Worm (Caenorhabditis elegans): Measurements from ENCODE around the gene frpr-18.

DNA sequence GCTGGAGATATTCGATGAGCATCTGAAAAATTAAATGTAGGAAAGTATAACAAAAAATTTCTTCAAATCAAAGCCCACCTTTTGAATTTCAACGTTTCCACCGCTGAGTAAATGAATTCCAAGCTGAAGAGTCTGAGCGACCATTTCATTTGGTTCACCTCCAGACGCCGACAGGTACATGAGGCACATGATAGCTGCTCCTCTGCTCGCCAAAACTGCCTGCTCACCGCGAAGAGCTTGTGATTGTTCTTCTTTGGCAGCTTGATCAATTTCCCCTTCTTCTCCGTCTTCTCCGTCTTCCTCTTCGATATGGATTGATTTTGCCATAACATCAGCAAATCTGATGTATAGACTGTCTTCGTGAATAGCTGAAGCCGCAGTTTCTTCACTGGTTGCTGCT, 36.3 kb downstream of the frpr-18 start:
- TF ChIP-seq ztf-11 (tag; optimal IDR thresholded peaks at IDR 0.05): no peak
- TF ChIP-seq mls-2 (tag; optimal IDR thresholded peaks at IDR 0.05): no peak
- TF ChIP-seq M03D4.4 (tag; optimal IDR thresholded peaks at IDR 0.05): no peak
- TF ChIP-seq snpc-4 (tag; optimal IDR thresholded peaks at IDR 0.05): no peak
- TF ChIP-seq blmp-1 (tag; optimal IDR thresholded peaks at IDR 0.05): no peak
- TF ChIP-seq elt-1 (tag; optimal IDR thresholded peaks at IDR 0.05; ENCODE audit: borderline replicate concordance, insufficient read depth): no peak
- TF ChIP-seq zip-8 (tag; optimal IDR thresholded peaks at IDR 0.05): no peak
- TF ChIP-seq nhr-76 (tag; optimal IDR thresholded peaks at IDR 0.05): no peak
